Worm (Caenorhabditis elegans) whole organism, L4 larva: ENCODE results near the gene daf-41.

Source experiments
- D1046.2 ChIP-seq: fragments of 200-800 bp; sonication (Bioruptor generic); IDR thresholded peaks from 2 replicates; pipeline ENCODE4 v1.3.6; 2022; ENCODE audit warnings: missing genetic modification characterization, missing compliant biosample characterization
- F10B5.3 ChIP-seq: sonication (generic microtip); optimal IDR thresholded peaks from 2 replicates; lab custom pipeline; 2016; ENCODE audit warnings: mild to moderate bottlenecking, missing genetic modification characterization, missing compliant biosample characterization
- F49E8.2 ChIP-seq: sonication (generic microtip); optimal IDR thresholded peaks from 2 replicates; lab custom pipeline; 2016; ENCODE audit warnings: missing compliant biosample characterization, mild to moderate bottlenecking, missing genetic modification characterization, borderline replicate concordance
- T20F7.1 ChIP-seq: fragments of 200-800 bp; sonication (Bioruptor generic); optimal IDR thresholded peaks from 2 replicates; lab custom pipeline; 2018; ENCODE audit warnings: mild to moderate bottlenecking, missing genetic modification characterization, missing compliant biosample characterization
- Y105C5A.15 ChIP-seq: fragments of 200-800 bp; sonication (Bioruptor generic); IDR thresholded peaks from 2 replicates; pipeline ENCODE4 v1.3.6; 2022; ENCODE audit warnings: missing genetic modification characterization, missing compliant biosample characterization
- Y48G9A.11 ChIP-seq: fragments of 200-800 bp; sonication (Bioruptor generic); IDR thresholded peaks from 2 replicates; pipeline ENCODE4 v1.3.6; 2022; ENCODE audit warnings: missing genetic modification reagents, missing genetic modification characterization, missing compliant biosample characterization
- Y75B8A.6 ChIP-seq: fragments of 200-800 bp; sonication (Bioruptor generic); IDR thresholded peaks from 2 replicates; pipeline ENCODE4 v1.3.6; 2022; ENCODE audit warnings: missing genetic modification reagents, missing genetic modification characterization, missing compliant biosample characterization
- ZK546.5 ChIP-seq, 2 experiments: sonication (generic microtip); optimal IDR thresholded peaks; 2 replicates each; lab custom pipeline; 2017; ENCODE audit warnings: missing biosample characterization in 2 of 2, missing genetic modification characterization in 2 of 2
- aly-2 ChIP-seq: sonication (generic microtip); optimal IDR thresholded peaks from 2 replicates; lab custom pipeline; 2018; ENCODE audit warnings: missing biosample characterization, missing genetic modification characterization
- ama-1 ChIP-seq: fragments of 150-350 bp; optimal IDR thresholded peaks from 2 replicates; lab custom pipeline; 2014; ENCODE audit warnings: inconsistent platforms, mixed read lengths
- arid-1 ChIP-seq: fragments of 200-800 bp; sonication (Bioruptor generic); conservative IDR thresholded peaks from 2 replicates; pipeline ENCODE4 v1.3.6; 2022; ENCODE audit warnings: missing genetic modification reagents, missing genetic modification characterization, missing compliant biosample characterization
- ceh-32 ChIP-seq: sonication (generic microtip); optimal IDR thresholded peaks from 2 replicates; lab custom pipeline; 2016; ENCODE audit warnings: mild to moderate bottlenecking, missing genetic modification characterization, missing compliant biosample characterization; ENCODE audit not compliant: poor library complexity
- ceh-62 ChIP-seq: sonication (generic microtip); optimal IDR thresholded peaks from 2 replicates; lab custom pipeline; 2017; ENCODE audit warnings: missing biosample characterization, missing genetic modification characterization
- ceh-82 ChIP-seq: sonication (generic microtip); optimal IDR thresholded peaks from 2 replicates; lab custom pipeline; 2017; ENCODE audit warnings: missing biosample characterization, missing genetic modification characterization
- ces-1 ChIP-seq: fragments of 150-350 bp; sonication (generic microtip); optimal IDR thresholded peaks from 4 replicates; lab custom pipeline; 2014; ENCODE audit warnings: missing biosample characterization, missing genetic modification reagents, missing genetic modification characterization
- cey-2 ChIP-seq: sonication (generic microtip); optimal IDR thresholded peaks from 3 replicates; lab custom pipeline; 2017; ENCODE audit warnings: missing genetic modification characterization, mild to moderate bottlenecking, missing compliant biosample characterization, antibody characterized with exemption, borderline replicate concordance; ENCODE audit not compliant: insufficient read depth
- daf-16 ChIP-seq, 3 experiments: sonication (generic microtip); optimal IDR thresholded peaks; 2 replicates each; lab custom pipeline; 2016 to 2017; ENCODE audit warnings: missing genetic modification characterization in 3 of 3, missing genetic modification reagents in 3 of 3, mild to moderate bottlenecking in 2 of 3, missing compliant biosample characterization in 2 of 3, missing biosample characterization in 1 of 3, moderate library complexity in 1 of 3
- dve-1 ChIP-seq: sonication (generic microtip); optimal IDR thresholded peaks from 2 replicates; lab custom pipeline; 2017; ENCODE audit warnings: antibody characterized with exemption, mild to moderate bottlenecking, missing genetic modification characterization, missing compliant biosample characterization; ENCODE audit not compliant: insufficient read depth
- egl-27 ChIP-seq: sonication (generic microtip); optimal IDR thresholded peaks from 3 replicates; lab custom pipeline; 2017; ENCODE audit warnings: missing biosample characterization, missing genetic modification reagents, missing genetic modification characterization
- egl-43 ChIP-seq: fragments of 200-800 bp; sonication (Bioruptor generic); IDR thresholded peaks from 2 replicates; pipeline ENCODE4 v1.3.6; 2022; ENCODE audit warnings: missing genetic modification reagents, missing genetic modification characterization, missing compliant biosample characterization
- fos-1 ChIP-seq: fragments of 150-350 bp; optimal IDR thresholded peaks from 2 replicates; lab custom pipeline; 2014; ENCODE audit warnings: missing biosample characterization, missing genetic modification characterization
- hlh-11 ChIP-seq: fragments of 200-800 bp; sonication (Bioruptor generic); optimal IDR thresholded peaks from 2 replicates; lab custom pipeline; 2018; ENCODE audit warnings: mild to moderate bottlenecking, missing genetic modification characterization, missing compliant biosample characterization
- hmg-1.1 ChIP-seq: fragments of 200-800 bp; sonication (Bioruptor generic); IDR thresholded peaks from 2 replicates; pipeline ENCODE4 v1.3.6; 2022; ENCODE audit warnings: missing genetic modification reagents, missing genetic modification characterization, missing compliant biosample characterization
- lim-7 ChIP-seq: fragments of 200-800 bp; sonication (Bioruptor generic); IDR thresholded peaks from 2 replicates; pipeline ENCODE4 v1.3.6; 2022; ENCODE audit warnings: missing genetic modification characterization, missing compliant biosample characterization
- lin-38 ChIP-seq: fragments of 200-800 bp; sonication (Bioruptor generic); IDR thresholded peaks from 2 replicates; pipeline ENCODE4 v1.3.6; 2022; ENCODE audit warnings: missing genetic modification reagents, missing genetic modification characterization, missing compliant biosample characterization
- lin-39 ChIP-seq: fragments of 150-350 bp; optimal IDR thresholded peaks from 2 replicates; lab custom pipeline; 2014; ENCODE audit warnings: missing biosample characterization, missing genetic modification reagents, missing genetic modification characterization
- lir-3 ChIP-seq: sonication (generic microtip); optimal IDR thresholded peaks from 2 replicates; lab custom pipeline; 2016; ENCODE audit warnings: mild to moderate bottlenecking, missing genetic modification characterization, missing compliant biosample characterization
- lsy-2 ChIP-seq, 2 experiments: fragments of 150-350 bp in 1 of 2; sonication (generic microtip) in 1 of 2; optimal IDR thresholded peaks; 2 replicates each; lab custom pipeline; 2014 to 2017; ENCODE audit warnings: missing biosample characterization in 2 of 2, missing genetic modification characterization in 2 of 2
- madf-5 ChIP-seq, 2 experiments: fragments of 200-800 bp; sonication (Bioruptor generic); IDR thresholded peaks; 2 replicates each; pipeline ENCODE4 v1.3.6; 2022; ENCODE audit warnings: missing compliant biosample characterization in 2 of 2, missing genetic modification characterization in 2 of 2
- madf-9 ChIP-seq: fragments of 200-800 bp; sonication (Bioruptor generic); conservative IDR thresholded peaks from 2 replicates; pipeline ENCODE4 v1.3.6; 2022; ENCODE audit warnings: missing genetic modification reagents, missing genetic modification characterization, missing compliant biosample characterization
- mdl-1 ChIP-seq, 2 experiments: fragments of 150-350 bp in 1 of 2; sonication (generic microtip) in 1 of 2; optimal IDR thresholded peaks; 2 replicates each; lab custom pipeline; 2014 to 2017; ENCODE audit warnings: missing biosample characterization in 2 of 2, missing genetic modification characterization in 2 of 2
- mep-1 ChIP-seq: fragments of 150-350 bp; sonication (generic microtip); optimal IDR thresholded peaks from 3 replicates; lab custom pipeline; 2014; ENCODE audit warnings: missing biosample characterization, missing genetic modification characterization
- mxl-2 ChIP-seq: fragments of 200-800 bp; sonication (Bioruptor generic); conservative IDR thresholded peaks from 2 replicates; pipeline ENCODE4 v1.3.6; 2022; ENCODE audit warnings: missing genetic modification reagents, missing genetic modification characterization, missing compliant biosample characterization
- mxl-3 ChIP-seq: fragments of 200-800 bp; sonication (Bioruptor generic); optimal IDR thresholded peaks from 2 replicates; lab custom pipeline; 2018; ENCODE audit warnings: mild to moderate bottlenecking, missing genetic modification characterization, missing compliant biosample characterization
- nhr-10 ChIP-seq: fragments of 150-350 bp; optimal IDR thresholded peaks from 2 replicates; lab custom pipeline; 2014; ENCODE audit warnings: missing biosample characterization, missing genetic modification characterization
- nhr-102 ChIP-seq: sonication (generic microtip); optimal IDR thresholded peaks from 2 replicates; lab custom pipeline; 2016; ENCODE audit warnings: mild to moderate bottlenecking, missing genetic modification characterization, moderate library complexity, missing compliant biosample characterization
- nhr-111 ChIP-seq: fragments of 200-800 bp; sonication (Bioruptor generic); optimal IDR thresholded peaks from 2 replicates; lab custom pipeline; 2018; ENCODE audit warnings: mild to moderate bottlenecking, missing genetic modification characterization, missing compliant biosample characterization
- nhr-237 ChIP-seq: sonication (generic microtip); optimal IDR thresholded peaks from 2 replicates; lab custom pipeline; 2017; ENCODE audit warnings: missing biosample characterization, missing genetic modification characterization
- nhr-25 ChIP-seq: sonication (generic microtip); optimal IDR thresholded peaks from 2 replicates; lab custom pipeline; 2017; ENCODE audit warnings: missing genetic modification characterization, mild to moderate bottlenecking, missing compliant biosample characterization, antibody characterized with exemption, moderate library complexity, borderline replicate concordance; ENCODE audit not compliant: insufficient read depth
- nhr-42 ChIP-seq: fragments of 200-800 bp; sonication (Bioruptor generic); IDR thresholded peaks from 2 replicates; pipeline ENCODE4 v1.3.6; 2022; ENCODE audit warnings: missing genetic modification characterization, missing compliant biosample characterization
- nhr-76 ChIP-seq: fragments of 150-350 bp; optimal IDR thresholded peaks from 2 replicates; lab custom pipeline; 2014; ENCODE audit warnings: missing biosample characterization, missing genetic modification characterization
- pha-4 ChIP-seq, 2 experiments: fragments of 150-350 bp in 1 of 2; fragments of 200-800 bp in 1 of 2; sonication (Bioruptor generic) in 1 of 2; IDR thresholded peaks in 1 of 2; optimal IDR thresholded peaks in 1 of 2; 2 replicates each; pipeline versions ENCODE4 v1.3.6 to Lab custom; 2014 to 2022; ENCODE audit warnings: missing genetic modification characterization in 2 of 2, missing genetic modification reagents in 2 of 2, missing biosample characterization in 1 of 2, missing compliant biosample characterization in 1 of 2
- php-3 ChIP-seq: fragments of 200-800 bp; sonication (Bioruptor generic); IDR thresholded peaks from 2 replicates; pipeline ENCODE4 v1.3.6; 2022; ENCODE audit warnings: missing genetic modification reagents, missing genetic modification characterization, missing compliant biosample characterization
- sdz-12 ChIP-seq: fragments of 200-800 bp; sonication (Bioruptor generic); optimal IDR thresholded peaks from 2 replicates; lab custom pipeline; 2018; ENCODE audit warnings: mild to moderate bottlenecking, missing genetic modification characterization, missing compliant biosample characterization
- skn-1 ChIP-seq: fragments of 150-350 bp; optimal IDR thresholded peaks from 2 replicates; lab custom pipeline; 2014; ENCODE audit warnings: missing biosample characterization, missing genetic modification characterization
- spr-3 ChIP-seq: fragments of 200-800 bp; sonication (Bioruptor generic); optimal IDR thresholded peaks from 2 replicates; lab custom pipeline; 2018; ENCODE audit warnings: mild to moderate bottlenecking, missing genetic modification characterization, missing compliant biosample characterization
- zfp-3 ChIP-seq: fragments of 200-800 bp; sonication (Bioruptor generic); conservative IDR thresholded peaks from 2 replicates; pipeline ENCODE4 v1.3.6; 2022; ENCODE audit warnings: missing genetic modification reagents, missing genetic modification characterization, missing compliant biosample characterization
- zip-11 ChIP-seq: fragments of 200-800 bp; sonication (Bioruptor generic); IDR thresholded peaks from 2 replicates; pipeline ENCODE4 v1.3.6; 2022; ENCODE audit warnings: missing genetic modification characterization, missing compliant biosample characterization
- ztf-11 ChIP-seq: fragments of 150-350 bp; optimal IDR thresholded peaks from 2 replicates; lab custom pipeline; 2014; ENCODE audit warnings: missing biosample characterization, missing genetic modification characterization
- ztf-7 ChIP-seq: fragments of 150-350 bp; optimal IDR thresholded peaks from 2 replicates; lab custom pipeline; 2014; ENCODE audit warnings: missing biosample characterization, missing genetic modification characterization

Gene daf-41

DNA sequence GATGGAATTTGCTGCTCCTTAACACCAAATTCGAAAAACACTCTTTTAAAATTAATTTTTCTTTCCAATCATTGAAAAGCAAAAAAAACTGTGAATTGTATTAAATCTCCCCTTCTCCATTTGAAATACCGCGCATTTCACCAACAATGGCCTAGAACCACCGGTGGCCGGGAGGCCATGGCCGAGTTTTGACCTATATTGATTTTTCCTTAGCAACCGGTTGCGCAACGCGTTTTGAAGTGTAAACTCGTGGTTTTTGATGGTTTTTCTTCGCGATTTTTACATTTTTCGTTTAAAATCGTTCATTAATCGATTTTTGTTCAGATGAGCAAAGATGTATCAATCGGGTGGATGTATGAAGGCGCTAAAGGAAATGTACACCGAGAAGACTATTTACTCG is 33.7 kb upstream of the daf-41 start, which contains the start of gene mog-3 (continued):
- no peak for TF ChIP-seq cey-2 (tag; lab: Kevin White, UChicago)
- TF ChIP-seq nhr-10 (tag; lab: Kevin White, UChicago) = no peak
- no peak for TF ChIP-seq ces-1
- no peak for TF ChIP-seq nhr-76
- TF ChIP-seq nhr-42 (GFP tag; lab: Robert Waterston, UW) = no peak
- no peak for TF ChIP-seq lir-3
- TF ChIP-seq aly-2 = no peak
- TF ChIP-seq sdz-12 (GFP tag; lab: Kevin White, UChicago) = no peak
- TF ChIP-seq mep-1 (tag; lab: Kevin White, UChicago) = peak; percentile 41
- no peak for TF ChIP-seq ceh-62 (tag; lab: Kevin White, UChicago)
- peak; percentile 53; the same call in 1 of the 2 replicates for TF ChIP-seq madf-9
- no peak for TF ChIP-seq ztf-11
- peak; percentile 42 for TF ChIP-seq dve-1 (tag; lab: Kevin White, UChicago)
- no peak for TF ChIP-seq pha-4 (GFP tag; IDR thresholded peaks at IDR 0.05; lab: Robert Waterston, UW)
- no peak for TF ChIP-seq pha-4 (tag; optimal IDR thresholded peaks at IDR 0.05; lab: Kevin White, UChicago)
- no peak for TF ChIP-seq mxl-2 (GFP tag; lab: Robert Waterston, UW)
- no peak for TF ChIP-seq ZK546.5 (tag; optimal IDR thresholded peaks at IDR 0.05; lab: Kevin White, UChicago)
- TF ChIP-seq T20F7.1 = no peak
- peak; percentile 34 for TF ChIP-seq mxl-3 (GFP tag; lab: Kevin White, UChicago)
- TF ChIP-seq D1046.2 (GFP tag; lab: Robert Waterston, UW) = no peak
- peak; percentile 65 for TF ChIP-seq ama-1
- TF ChIP-seq ceh-32 (tag; lab: Kevin White, UChicago) = no peak
- 0 out of 2 replicates have a peak, but pooled peaks have one; percentile 32 for TF ChIP-seq hmg-1.1
- TF ChIP-seq egl-27 (tag; lab: Kevin White, UChicago) = no peak
- TF ChIP-seq lin-39 = no peak
- TF ChIP-seq nhr-111 (GFP tag; lab: Kevin White, UChicago) = no peak
- TF ChIP-seq skn-1 (tag; lab: Kevin White, UChicago) = no peak
- TF ChIP-seq ztf-7 (tag; lab: Kevin White, UChicago) = no peak
- TF ChIP-seq mdl-1 (tag; optimal IDR thresholded peaks at IDR 0.05; lab: Kevin White, UChicago) = no peak
- TF ChIP-seq Y75B8A.6 (GFP tag; lab: Robert Waterston, UW) = no peak
- TF ChIP-seq lin-38 (GFP tag; lab: Robert Waterston, UW) = peak; percentile 65
- peak; percentile 16 for TF ChIP-seq hlh-11
- no peak for TF ChIP-seq arid-1 (GFP tag; lab: Robert Waterston, UW)
- TF ChIP-seq spr-3 (GFP tag; lab: Kevin White, UChicago) = no peak
- TF ChIP-seq nhr-237 (tag; lab: Kevin White, UChicago) = no peak
- no peak for TF ChIP-seq zip-11 (GFP tag; lab: Robert Waterston, UW)
- no peak for TF ChIP-seq Y48G9A.11 (GFP tag; lab: Robert Waterston, UW)
- TF ChIP-seq fos-1 (tag; lab: Kevin White, UChicago) = no peak
- TF ChIP-seq lim-7 = no peak
- no peak for TF ChIP-seq F10B5.3 (tag; lab: Kevin White, UChicago)
- TF ChIP-seq ceh-82 (tag; lab: Kevin White, UChicago) = no peak
- no peak for TF ChIP-seq madf-5 (GFP tag; IDR thresholded peaks at IDR 0.05; lab: Robert Waterston, UW)
- no peak for TF ChIP-seq nhr-102
- no peak for TF ChIP-seq zfp-3 (GFP tag; lab: Robert Waterston, UW)
- no peak for TF ChIP-seq daf-16 (GFP tag; optimal IDR thresholded peaks at IDR 0.05; lab: Kevin White, UChicago)
- TF ChIP-seq daf-16 (tag; optimal IDR thresholded peaks at IDR 0.05; lab: Kevin White, UChicago) = peak; percentile 30
- TF ChIP-seq F49E8.2 = no peak
- no peak for TF ChIP-seq php-3 (GFP tag; lab: Robert Waterston, UW)
- TF ChIP-seq nhr-25 (tag; lab: Kevin White, UChicago) = no peak
- TF ChIP-seq egl-43 (GFP tag; lab: Robert Waterston, UW) = no peak
- TF ChIP-seq Y105C5A.15 = no peak
- TF ChIP-seq lsy-2 (tag; optimal IDR thresholded peaks at IDR 0.05; lab: Kevin White, UChicago) = peak in 1 of 2 experiments; percentile 74
